Worm (Caenorhabditis elegans): ENCODE measurements around the gene C14B9.2.

Gene C14B9.2

ce11 chrIII:8133346-8133745 lies at the start of gene C14B9.2:
Gene C14B9.2 (plus strand): TSS chrIII:8133665.
- TF ChIP-seq xbp-1 (tag; optimal IDR thresholded peaks at IDR 0.05) (peak; percentile 50), snpc-4 (tag; optimal IDR thresholded peaks at IDR 0.05) (no peak)

ce11 chrIII:8085355-8085754 lies 48.1 kb upstream of the C14B9.2 start, which contains the start of the genes K06H7.7 and grp-1:
Gene K06H7.7 (minus strand): TSS chrIII:8085475.
Gene grp-1 (plus strand): TSS chrIII:8085705.
- TF ChIP-seq ceh-82 (tag; optimal IDR thresholded peaks at IDR 0.05), result peak; percentile 37 to 52 (median 40)
- peak; percentile 53 for TF ChIP-seq swsn-7 (tag; optimal IDR thresholded peaks at IDR 0.05)
- peak; percentile 38 for TF ChIP-seq fkh-8 (tag; optimal IDR thresholded peaks at IDR 0.05)
- TF ChIP-seq lsy-2 (tag; optimal IDR thresholded peaks at IDR 0.05), result peak; percentile 99
- peak; percentile 19 for TF ChIP-seq jun-1 (tag; optimal IDR thresholded peaks at IDR 0.05)
- no peak for TF ChIP-seq ces-1 (GFP tag; optimal IDR thresholded peaks at IDR 0.05)
- TF ChIP-seq nhr-20 (tag; optimal IDR thresholded peaks at IDR 0.05), result peak; percentile 35
- peak; percentile 64 for TF ChIP-seq skn-1 (tag; optimal IDR thresholded peaks at IDR 0.05)
- peak; percentile 73 for TF ChIP-seq nhr-71 (tag; optimal IDR thresholded peaks at IDR 0.05)
- peak; percentile 56 for TF ChIP-seq xbp-1 (tag; optimal IDR thresholded peaks at IDR 0.05)
- peak; percentile 52 for TF ChIP-seq tbx-2 (tag; optimal IDR thresholded peaks at IDR 0.05)
- TF ChIP-seq dsc-1 (tag; optimal IDR thresholded peaks at IDR 0.05), result peak; percentile 44
- peak; percentile 40; the same call in 1 of the 2 replicates for TF ChIP-seq nhr-19 (GFP tag; conservative IDR thresholded peaks at IDR 0.05)
- peak; percentile 71 for TF ChIP-seq nhr-47 (tag; optimal IDR thresholded peaks at IDR 0.05)
- TF ChIP-seq lin-13 (GFP tag; optimal IDR thresholded peaks at IDR 0.05), result peak; percentile 28
- peak; percentile 42 for TF ChIP-seq nhr-90 (tag; optimal IDR thresholded peaks at IDR 0.05; ENCODE audit: poor library complexity)
- peak; percentile 13 for TF ChIP-seq unc-86 (tag; optimal IDR thresholded peaks at IDR 0.05)
- no peak for TF ChIP-seq unc-62 (GFP tag; optimal IDR thresholded peaks at IDR 0.05)
- TF ChIP-seq lin-35 (GFP tag; optimal IDR thresholded peaks at IDR 0.05), result peak; percentile 75 to 82
- peak; percentile 22 for TF ChIP-seq C04F5.9 (tag; optimal IDR thresholded peaks at IDR 0.05)
- TF ChIP-seq C16A3.4 (tag; optimal IDR thresholded peaks at IDR 0.05), result peak; percentile 36
- TF ChIP-seq F16B12.6 (tag; optimal IDR thresholded peaks at IDR 0.05), result peak; percentile 93
- peak; percentile 74 to 79 for TF ChIP-seq efl-1 (optimal IDR thresholded peaks at IDR 0.05)
- TF ChIP-seq efl-1 (GFP tag; optimal IDR thresholded peaks at IDR 0.05 in 1 of 2), result peak; percentile 76 to 97
- TF ChIP-seq elt-3 (tag; optimal IDR thresholded peaks at IDR 0.05), result peak in 1 of 6 experiments; percentile 43
- TF ChIP-seq elt-2 (tag; optimal IDR thresholded peaks at IDR 0.05), result no peak
- TF ChIP-seq blmp-1 (tag; optimal IDR thresholded peaks at IDR 0.05), result peak; percentile 22
- no peak for TF ChIP-seq lin-39 (tag; optimal IDR thresholded peaks at IDR 0.05)
- TF ChIP-seq snpc-4 (tag; optimal IDR thresholded peaks at IDR 0.05), result peak; percentile 9
- TF ChIP-seq snu-23 (GFP tag; optimal IDR thresholded peaks at IDR 0.05), result peak; percentile 77
- TF ChIP-seq pag-3 (tag; optimal IDR thresholded peaks at IDR 0.05; ENCODE audit: borderline replicate concordance, insufficient read depth), result no peak
- peak; percentile 63 for TF ChIP-seq lir-3 (tag; optimal IDR thresholded peaks at IDR 0.05; ENCODE audit: poor library complexity)
- peak; percentile 53 for TF ChIP-seq rnt-1 (tag; optimal IDR thresholded peaks at IDR 0.05)
- TF ChIP-seq fos-1 (tag; optimal IDR thresholded peaks at IDR 0.05), result peak; percentile 6
- TF ChIP-seq aly-2 (tag; optimal IDR thresholded peaks at IDR 0.05), result peak; percentile 70
- TF ChIP-seq fkh-10 (GFP tag; optimal IDR thresholded peaks at IDR 0.05), result no peak
- TF ChIP-seq sptf-1 (tag; optimal IDR thresholded peaks at IDR 0.05), result no peak
- peak; percentile 85 for TF ChIP-seq mep-1 (tag; optimal IDR thresholded peaks at IDR 0.05)
- peak; percentile 78 for TF ChIP-seq nhr-85 (tag)
- TF ChIP-seq zip-4 (GFP tag; optimal IDR thresholded peaks at IDR 0.05), result peak; percentile 27
- no peak for TF ChIP-seq sup-37 (GFP tag; optimal IDR thresholded peaks at IDR 0.05)
- TF ChIP-seq isw-1 (GFP tag; IDR thresholded peaks at IDR 0.05), result peak; percentile 44
- peak; percentile 67 to 77 (median 76) for TF ChIP-seq dpl-1 (GFP tag; optimal IDR thresholded peaks at IDR 0.05)
- no peak for TF ChIP-seq unc-130 (tag; optimal IDR thresholded peaks at IDR 0.05)
- no peak for TF ChIP-seq egl-27 (tag; optimal IDR thresholded peaks at IDR 0.05)

Measured in whole organism, L1 larva.